Worm (Caenorhabditis elegans): Measurements from ENCODE around the gene srd-13.

ce11 chrIV:5662886-5663285 is 27.4 kb upstream of the srd-13 start:
- TF ChIP-seq snpc-4 (tag; optimal IDR thresholded peaks at IDR 0.05) (no peak), ama-1 (optimal IDR thresholded peaks at IDR 0.05) (no peak), unc-55 (GFP tag; optimal IDR thresholded peaks at IDR 0.05) (no peak), nhr-237 (tag; optimal IDR thresholded peaks at IDR 0.05) (no peak)
